Fruit fly (Drosophila melanogaster): ENCODE results near the gene CG8312.

- TF ChIP-seq CG8478 (optimal IDR thresholded peaks at IDR 0.05) (no peak), CTCF (optimal IDR thresholded peaks at IDR 0.05) (no peak)
These were observed 34.3 kb downstream of the CG8312 start for dm6 chr3R:9625443-9625842.

Data from S2 (cell line).